Worm (Caenorhabditis elegans) whole organism, young adult: ENCODE data around the gene ZK809.5.

ENCODE experiments used
- B0261.1 ChIP-seq: sonication (generic microtip); optimal IDR thresholded peaks from 2 replicates; lab custom pipeline; 2016; ENCODE audit warnings: mild to moderate bottlenecking, missing genetic modification characterization, moderate library complexity, missing compliant biosample characterization
- athp-1 ChIP-seq: sonication (generic microtip); optimal IDR thresholded peaks from 2 replicates; lab custom pipeline; 2017; ENCODE audit warnings: mild to moderate bottlenecking, missing genetic modification characterization, missing compliant biosample characterization
- bed-1 ChIP-seq: fragments of 200-800 bp; sonication (Bioruptor generic); IDR thresholded peaks from 2 replicates; pipeline ENCODE4 v1.3.6; 2022; ENCODE audit warnings: missing genetic modification reagents, missing genetic modification characterization, missing compliant biosample characterization
- cebp-1 ChIP-seq, 2 experiments: fragments of 200-800 bp in 1 of 2; sonication (Bioruptor generic) in 1 of 2; sonication (generic microtip) in 1 of 2; IDR thresholded peaks in 1 of 2; optimal IDR thresholded peaks in 1 of 2; 2 replicates each; pipeline versions ENCODE4 v1.3.6 to Lab custom; 2017 to 2022; ENCODE audit warnings: missing compliant biosample characterization in 2 of 2, missing genetic modification characterization in 2 of 2, mild to moderate bottlenecking in 1 of 2, missing genetic modification reagents in 1 of 2, moderate library complexity in 1 of 2
- dpl-1 ChIP-seq: fragments of 150-350 bp; optimal IDR thresholded peaks from 2 replicates; lab custom pipeline; 2014; ENCODE audit warnings: missing biosample characterization, missing genetic modification reagents, missing genetic modification characterization
- pha-4 ChIP-seq: fragments of 150-350 bp; sonication (generic microtip); optimal IDR thresholded peaks from 2 replicates; lab custom pipeline; 2014; ENCODE audit warnings: missing biosample characterization, missing genetic modification reagents, missing genetic modification characterization
- unc-130 ChIP-seq: sonication (generic microtip); optimal IDR thresholded peaks from 2 replicates; lab custom pipeline; 2016; ENCODE audit warnings: missing genetic modification reagents, missing genetic modification characterization, missing compliant biosample characterization
- unc-62 ChIP-seq: fragments of 150-350 bp; optimal IDR thresholded peaks from 2 replicates; lab custom pipeline; 2014; ENCODE audit warnings: missing biosample characterization, missing genetic modification reagents, missing genetic modification characterization

ce11 chrIV:11659794-11660312 is 3.3 kb downstream of the ZK809.5 start, which contains the start of gene ZK792.1:
- TF ChIP-seq dpl-1 (GFP tag; lab: Kevin White, UChicago) (no peak), unc-62 (no peak), athp-1 (no peak), unc-130 (no peak), B0261.1 (tag; lab: Kevin White, UChicago) (no peak), pha-4 (tag; lab: Kevin White, UChicago) (no peak), bed-1 (GFP tag; lab: Robert Waterston, UW) (no peak), cebp-1 (GFP tag; IDR thresholded peaks at IDR 0.05; lab: Robert Waterston, UW) (no peak), cebp-1 (tag; optimal IDR thresholded peaks at IDR 0.05; lab: Kevin White, UChicago) (no peak)
